Worm (Caenorhabditis elegans) whole organism, young adult: ENCODE results near the gene H41C03.2.

Source experiments
- B0019.2 ChIP-seq: fragments of 200-800 bp; sonication (Bioruptor generic); conservative IDR thresholded peaks from 2 replicates; pipeline ENCODE4 v1.3.6; 2022; ENCODE audit warnings: missing genetic modification reagents, missing genetic modification characterization, missing compliant biosample characterization
- D2030.7 ChIP-seq: fragments of 200-800 bp; sonication (Bioruptor generic); IDR thresholded peaks from 2 replicates; pipeline ENCODE4 v1.3.6; 2022; ENCODE audit warnings: missing genetic modification reagents, missing genetic modification characterization, missing compliant biosample characterization
- F37B4.10 ChIP-seq: fragments of 200-800 bp; sonication (Bioruptor generic); IDR thresholded peaks from 2 replicates; pipeline ENCODE4 v1.3.6; 2022; ENCODE audit warnings: missing genetic modification characterization, missing compliant biosample characterization
- F52B5.7 ChIP-seq: sonication (generic microtip); optimal IDR thresholded peaks from 2 replicates; lab custom pipeline; 2016; ENCODE audit warnings: mild to moderate bottlenecking, missing genetic modification characterization, missing compliant biosample characterization
- F57C9.4 ChIP-seq: sonication (generic microtip); optimal IDR thresholded peaks from 2 replicates; lab custom pipeline; 2017; ENCODE audit warnings: mild to moderate bottlenecking, missing genetic modification characterization, missing compliant biosample characterization
- T07F8.4 ChIP-seq: sonication (generic microtip); optimal IDR thresholded peaks from 2 replicates; lab custom pipeline; 2016; ENCODE audit warnings: mild to moderate bottlenecking, missing genetic modification characterization, moderate library complexity, missing compliant biosample characterization
- Y53F4B.3 ChIP-seq: fragments of 200-800 bp; sonication (Bioruptor generic); IDR thresholded peaks from 2 replicates; pipeline ENCODE4 v1.3.6; 2022; ENCODE audit warnings: missing genetic modification reagents, missing genetic modification characterization, missing compliant biosample characterization
- Y95B8A.8 ChIP-seq: fragments of 200-800 bp; sonication (Bioruptor generic); IDR thresholded peaks from 2 replicates; pipeline ENCODE4 v1.3.6; 2022; ENCODE audit warnings: missing genetic modification reagents, missing genetic modification characterization, missing compliant biosample characterization
- aptf-2 ChIP-seq: fragments of 200-800 bp; sonication (Bioruptor generic); conservative IDR thresholded peaks from 2 replicates; pipeline ENCODE4 v1.3.6; 2022; ENCODE audit warnings: missing genetic modification reagents, missing genetic modification characterization, missing compliant biosample characterization
- attf-3 ChIP-seq: fragments of 200-800 bp; sonication (Bioruptor generic); conservative IDR thresholded peaks from 2 replicates; pipeline ENCODE4 v1.3.6; 2022; ENCODE audit warnings: missing genetic modification reagents, missing genetic modification characterization, missing compliant biosample characterization
- attf-6 ChIP-seq: fragments of 200-800 bp; sonication (Bioruptor generic); IDR thresholded peaks from 2 replicates; pipeline ENCODE4 v1.3.6; 2022; ENCODE audit warnings: missing genetic modification reagents, missing genetic modification characterization, missing compliant biosample characterization
- bed-2 ChIP-seq: fragments of 200-800 bp; sonication (Bioruptor generic); IDR thresholded peaks from 2 replicates; pipeline ENCODE4 v1.3.6; 2022; ENCODE audit warnings: missing genetic modification reagents, missing genetic modification characterization, missing compliant biosample characterization
- ceh-100 ChIP-seq: fragments of 200-800 bp; sonication (Bioruptor generic); IDR thresholded peaks from 2 replicates; pipeline ENCODE4 v1.3.6; 2022; ENCODE audit warnings: missing genetic modification reagents, missing genetic modification characterization, missing compliant biosample characterization
- ceh-27 ChIP-seq: fragments of 200-800 bp; sonication (Bioruptor generic); optimal IDR thresholded peaks from 2 replicates; lab custom pipeline; 2018; ENCODE audit warnings: mild to moderate bottlenecking, missing genetic modification characterization, moderate library complexity, missing compliant biosample characterization
- ceh-40 ChIP-seq: fragments of 200-800 bp; sonication (Bioruptor generic); IDR thresholded peaks from 2 replicates; pipeline ENCODE4 v1.3.6; 2022; ENCODE audit warnings: missing genetic modification characterization, missing compliant biosample characterization
- ceh-91 ChIP-seq: fragments of 200-800 bp; sonication (Bioruptor generic); IDR thresholded peaks from 2 replicates; pipeline ENCODE4 v1.3.6; 2022; ENCODE audit warnings: missing genetic modification reagents, missing genetic modification characterization, missing compliant biosample characterization
- dox-1 ChIP-seq: fragments of 200-800 bp; sonication (Bioruptor generic); IDR thresholded peaks from 2 replicates; pipeline ENCODE4 v1.3.6; 2022; ENCODE audit warnings: missing genetic modification reagents, missing genetic modification characterization, missing compliant biosample characterization
- dpff-1 ChIP-seq: sonication (generic microtip); optimal IDR thresholded peaks from 2 replicates; lab custom pipeline; 2017; ENCODE audit warnings: mild to moderate bottlenecking, missing genetic modification characterization, missing compliant biosample characterization
- efl-1 ChIP-seq: fragments of 150-350 bp; optimal IDR thresholded peaks from 2 replicates; lab custom pipeline; 2014; ENCODE audit warnings: missing biosample characterization, missing genetic modification reagents, missing genetic modification characterization
- egl-44 ChIP-seq: fragments of 200-800 bp; sonication (Bioruptor generic); IDR thresholded peaks from 2 replicates; pipeline ENCODE4 v1.3.6; 2022; ENCODE audit warnings: missing genetic modification reagents, missing genetic modification characterization, missing compliant biosample characterization
- egrh-3 ChIP-seq: fragments of 200-800 bp; sonication (Bioruptor generic); IDR thresholded peaks from 2 replicates; pipeline ENCODE4 v1.3.6; 2022; ENCODE audit warnings: missing genetic modification reagents, missing genetic modification characterization, missing compliant biosample characterization
- ekl-4 ChIP-seq: fragments of 200-800 bp; sonication (Bioruptor generic); IDR thresholded peaks from 2 replicates; pipeline ENCODE4 v1.3.6; 2022; ENCODE audit warnings: missing genetic modification reagents, missing genetic modification characterization, missing compliant biosample characterization
- fkh-3 ChIP-seq: sonication (generic microtip); optimal IDR thresholded peaks from 2 replicates; lab custom pipeline; 2016; ENCODE audit warnings: mild to moderate bottlenecking, missing genetic modification characterization, missing compliant biosample characterization
- hlh-26 ChIP-seq: fragments of 200-800 bp; sonication (Bioruptor generic); conservative IDR thresholded peaks from 2 replicates; pipeline ENCODE4 v1.3.6; 2022; ENCODE audit warnings: missing genetic modification reagents, missing genetic modification characterization, missing compliant biosample characterization
- hmg-20 ChIP-seq: fragments of 200-800 bp; sonication (Bioruptor generic); IDR thresholded peaks from 2 replicates; pipeline ENCODE4 v1.3.6; 2022; ENCODE audit warnings: missing genetic modification reagents, missing genetic modification characterization, missing compliant biosample characterization
- let-526 ChIP-seq: fragments of 200-800 bp; sonication (Bioruptor generic); IDR thresholded peaks from 2 replicates; pipeline ENCODE4 v1.3.6; 2022; ENCODE audit warnings: missing genetic modification reagents, missing genetic modification characterization, missing compliant biosample characterization
- lin-26 ChIP-seq: fragments of 200-800 bp; sonication (Bioruptor generic); IDR thresholded peaks from 2 replicates; pipeline ENCODE4 v1.3.6; 2022; ENCODE audit warnings: missing genetic modification reagents, missing genetic modification characterization, missing compliant biosample characterization
- lir-1 ChIP-seq: fragments of 200-800 bp; sonication (Bioruptor generic); conservative IDR thresholded peaks from 2 replicates; pipeline ENCODE4 v1.3.6; 2022; ENCODE audit warnings: missing genetic modification reagents, missing genetic modification characterization, missing compliant biosample characterization
- lsy-27 ChIP-seq: sonication (generic microtip); optimal IDR thresholded peaks from 2 replicates; lab custom pipeline; 2017; ENCODE audit warnings: missing genetic modification characterization, mild to moderate bottlenecking, missing compliant biosample characterization, antibody characterized with exemption, missing genotype, borderline replicate concordance; ENCODE audit not compliant: insufficient read depth
- madf-10 ChIP-seq: sonication (generic microtip); optimal IDR thresholded peaks from 2 replicates; lab custom pipeline; 2016; ENCODE audit warnings: mild to moderate bottlenecking, missing genetic modification characterization, missing compliant biosample characterization
- madf-6 ChIP-seq: fragments of 200-800 bp; sonication (Bioruptor generic); IDR thresholded peaks from 2 replicates; pipeline ENCODE4 v1.3.6; 2022; ENCODE audit warnings: missing genetic modification reagents, missing genetic modification characterization, missing compliant biosample characterization
- nfya-1 ChIP-seq: sonication (generic microtip); optimal IDR thresholded peaks from 2 replicates; lab custom pipeline; 2017; ENCODE audit warnings: antibody characterized with exemption, missing compliant biosample characterization, missing genetic modification characterization, borderline replicate concordance; ENCODE audit not compliant: insufficient read depth
- nfyb-1 ChIP-seq: fragments of 200-800 bp; sonication (Bioruptor generic); IDR thresholded peaks from 2 replicates; pipeline ENCODE4 v1.3.6; 2022; ENCODE audit warnings: missing genetic modification reagents, missing genetic modification characterization, missing compliant biosample characterization
- nhr-120 ChIP-seq: fragments of 200-800 bp; sonication (Bioruptor generic); IDR thresholded peaks from 2 replicates; pipeline ENCODE4 v1.3.6; 2022; ENCODE audit warnings: missing genetic modification characterization, missing compliant biosample characterization
- nhr-27 ChIP-seq: fragments of 200-800 bp; sonication (Bioruptor generic); optimal IDR thresholded peaks from 2 replicates; lab custom pipeline; 2018; ENCODE audit warnings: mild to moderate bottlenecking, missing genetic modification characterization, moderate library complexity, missing compliant biosample characterization
- pha-4 ChIP-seq: fragments of 150-350 bp; sonication (generic microtip); optimal IDR thresholded peaks from 2 replicates; lab custom pipeline; 2014; ENCODE audit warnings: missing biosample characterization, missing genetic modification reagents, missing genetic modification characterization
- repo-1 ChIP-seq: sonication (generic microtip); optimal IDR thresholded peaks from 2 replicates; lab custom pipeline; 2017; ENCODE audit warnings: mild to moderate bottlenecking, missing genetic modification characterization, missing compliant biosample characterization
- sdz-38 ChIP-seq: sonication (generic microtip); optimal IDR thresholded peaks from 2 replicates; lab custom pipeline; 2016; ENCODE audit warnings: missing genotype, missing genetic modification characterization, missing compliant biosample characterization
- sea-2 ChIP-seq: fragments of 200-800 bp; sonication (Bioruptor generic); IDR thresholded peaks from 2 replicates; pipeline ENCODE4 v1.3.6; 2022; ENCODE audit warnings: missing genetic modification characterization, missing compliant biosample characterization
- snpc-1.1 ChIP-seq: sonication (generic microtip); optimal IDR thresholded peaks from 2 replicates; lab custom pipeline; 2017; ENCODE audit warnings: missing genetic modification characterization, mild to moderate bottlenecking, missing compliant biosample characterization, antibody characterized with exemption, moderate library complexity, missing genotype, missing genetic modification reagents; ENCODE audit not compliant: insufficient read depth
- snpc-3.4 ChIP-seq: sonication (generic microtip); optimal IDR thresholded peaks from 2 replicates; lab custom pipeline; 2017; ENCODE audit warnings: missing genetic modification characterization, mild to moderate bottlenecking, missing compliant biosample characterization, antibody characterized with exemption, moderate library complexity, missing genotype, missing genetic modification reagents
- snpc-4 ChIP-seq, 5 experiments: fragments of 150-350 bp in 1 of 5; sonication (generic microtip) in 4 of 5; optimal IDR thresholded peaks; 2 replicates each; lab custom pipeline; 2014 to 2018; ENCODE audit warnings: missing genetic modification characterization in 5 of 5, missing biosample characterization in 3 of 5, antibody characterized with exemption in 2 of 5, mild to moderate bottlenecking in 2 of 5, missing compliant biosample characterization in 2 of 5, missing genotype in 2 of 5, moderate library complexity in 2 of 5, missing genetic modification reagents in 1 of 5
- tlf-1 ChIP-seq: fragments of 200-800 bp; sonication (Bioruptor generic); optimal IDR thresholded peaks from 2 replicates; lab custom pipeline; 2018; ENCODE audit warnings: mild to moderate bottlenecking, missing genetic modification characterization, missing compliant biosample characterization
- unc-62 ChIP-seq: fragments of 150-350 bp; optimal IDR thresholded peaks from 2 replicates; lab custom pipeline; 2014; ENCODE audit warnings: missing biosample characterization, missing genetic modification reagents, missing genetic modification characterization
- zfh-2 ChIP-seq: fragments of 200-800 bp; sonication (Bioruptor generic); conservative IDR thresholded peaks from 2 replicates; pipeline ENCODE4 v1.3.6; 2022; ENCODE audit warnings: missing genetic modification reagents, missing genetic modification characterization, missing compliant biosample characterization
- ztf-18 ChIP-seq: sonication (generic microtip); optimal IDR thresholded peaks from 2 replicates; lab custom pipeline; 2016; ENCODE audit warnings: missing genotype, mild to moderate bottlenecking, missing genetic modification characterization, missing compliant biosample characterization
- ztf-25 ChIP-seq: fragments of 200-800 bp; sonication (Bioruptor generic); IDR thresholded peaks from 2 replicates; pipeline ENCODE4 v1.3.6; 2022; ENCODE audit warnings: missing genetic modification reagents, missing genetic modification characterization, missing compliant biosample characterization
- ztf-28 ChIP-seq: fragments of 200-800 bp; sonication (Bioruptor generic); IDR thresholded peaks from 2 replicates; pipeline ENCODE4 v1.3.6; 2022; ENCODE audit warnings: missing genetic modification reagents, missing genetic modification characterization, missing compliant biosample characterization

The H41C03.2 gene

ce11 chrII:5844694-5845129 lies 7.2 kb downstream of the H41C03.2 start:
- TF ChIP-seq Y53F4B.3 (GFP tag; lab: Robert Waterston, UW) (peak; percentile 81), nhr-120 (GFP tag; lab: Robert Waterston, UW) (peak; percentile 93), dox-1 (GFP tag; lab: Robert Waterston, UW) (peak; percentile 99), repo-1 (peak; percentile 100), ztf-18 (tag; lab: Kevin White, UChicago) (peak; percentile 88), madf-10 (peak; percentile 97), snpc-3.4 (tag; lab: Kevin White, UChicago) (peak; percentile 99), B0019.2 (peak; percentile 82), efl-1 (GFP tag; lab: Kevin White, UChicago) (peak; percentile 49), let-526 (GFP tag; lab: Robert Waterston, UW) (peak; percentile 97), nfya-1 (no peak), ceh-40 (peak; percentile 80), tlf-1 (GFP tag; lab: Kevin White, UChicago) (peak; percentile 99), sdz-38 (peak; percentile 59), bed-2 (GFP tag; lab: Robert Waterston, UW) (peak; percentile 94), lsy-27 (tag; lab: Kevin White, UChicago) (peak; percentile 93), F57C9.4 (tag; lab: Kevin White, UChicago) (peak; percentile 96), Y95B8A.8 (GFP tag; lab: Robert Waterston, UW) (peak; percentile 98), ceh-100 (GFP tag; lab: Robert Waterston, UW) (peak; percentile 95), ekl-4 (peak; percentile 99), ztf-28 (GFP tag; lab: Robert Waterston, UW) (peak; percentile 94), attf-3 (peak; percentile 84), hlh-26 (GFP tag; lab: Robert Waterston, UW) (no peak), egrh-3 (peak; percentile 84), madf-6 (peak; percentile 94), pha-4 (tag; lab: Kevin White, UChicago) (peak; percentile 99), ceh-27 (peak; percentile 99), F37B4.10 (GFP tag; lab: Robert Waterston, UW) (peak; percentile 93; the same call in 1 of the 2 replicates), hmg-20 (GFP tag; lab: Robert Waterston, UW) (peak; percentile 97), egl-44 (GFP tag; lab: Robert Waterston, UW) (peak; percentile 95), unc-62 (GFP tag; lab: Kevin White, UChicago) (peak; percentile 67), nfyb-1 (GFP tag; lab: Robert Waterston, UW) (peak; percentile 99), fkh-3 (peak; percentile 86), sea-2 (GFP tag; lab: Robert Waterston, UW) (peak; percentile 93), snpc-1.1 (tag; lab: Kevin White, UChicago) (peak; percentile 99), T07F8.4 (tag; lab: Kevin White, UChicago) (peak; percentile 94), nhr-27 (peak; percentile 93), D2030.7 (peak; percentile 99), aptf-2 (peak; percentile 73; the same call in 1 of the 2 replicates), lir-1 (GFP tag; lab: Robert Waterston, UW) (peak; percentile 94), zfh-2 (GFP tag; lab: Robert Waterston, UW) (peak; percentile 97), lin-26 (peak; percentile 96), snpc-4 (GFP tag; optimal IDR thresholded peaks at IDR 0.05; lab: Kevin White, UChicago) (peak; percentile 100), snpc-4 (tag; optimal IDR thresholded peaks at IDR 0.05; lab: Kevin White, UChicago) (peak; percentile 100), ceh-91 (GFP tag; lab: Robert Waterston, UW) (peak; percentile 76), F52B5.7 (tag; lab: Kevin White, UChicago) (peak; percentile 98), ztf-25 (peak; percentile 80), dpff-1 (tag; lab: Kevin White, UChicago) (peak; percentile 81), attf-6 (GFP tag; lab: Robert Waterston, UW) (peak; percentile 100)
